Fruit fly (Drosophila melanogaster) Kc167 (cell line): Measurements from ENCODE around the gene CG42266.

ENCODE experiments used
- Myc ChIP-seq: fragments of >200 bp; optimal IDR thresholded peaks from 2 replicates; lab custom pipeline; 2017; ENCODE audit warnings: missing external identifiers
- Sin3A ChIP-seq: fragments of >200 bp; optimal IDR thresholded peaks from 2 replicates; lab custom pipeline; 2018; ENCODE audit warnings: missing external identifiers
- h ChIP-seq: fragments of >200 bp; optimal IDR thresholded peaks from 3 replicates; lab custom pipeline; 2018; ENCODE audit warnings: missing external identifiers
- insv ChIP-seq: fragments of >200 bp; optimal IDR thresholded peaks from 3 replicates; lab custom pipeline; 2018; ENCODE audit warnings: missing external identifiers
- psq ChIP-seq: fragments of >200 bp; optimal IDR thresholded peaks from 2 replicates; lab custom pipeline; 2017; ENCODE audit warnings: missing external identifiers
- ttk ChIP-seq: sonication (Bioruptor generic); optimal IDR thresholded peaks from 2 replicates; lab custom pipeline; 2017; ENCODE audit warnings: missing external identifiers

- TF ChIP-seq psq (no peak), Myc (no peak), ttk (no peak), insv (lab: Kevin White, UChicago) (no peak), Sin3A (lab: Kevin White, UChicago) (no peak), h (lab: Kevin White, UChicago) (no peak)
These were observed 2.4 kb downstream of the CG42266 start, which contains the start of gene CG31817 for dm6 chr2L:16337785-16338184.
